Worm (Caenorhabditis elegans) whole organism, L3 larva: ENCODE data around the gene T16G12.4.
"Not testable (repeated sequence)": the region's sequence is repeated elsewhere in the genome, so short reads cannot be mapped to it uniquely, and the experiment has no call there.

Experiments used
- aly-2 ChIP-seq: fragments of 150-350 bp; optimal IDR thresholded peaks from 2 replicates; lab custom pipeline; 2014; ENCODE audit warnings: missing biosample characterization, missing genetic modification characterization
- ama-1 ChIP-seq: fragments of 150-350 bp; optimal IDR thresholded peaks from 2 replicates; lab custom pipeline; 2018
- egl-27 ChIP-seq: sonication (generic microtip); optimal IDR thresholded peaks from 4 replicates; lab custom pipeline; 2017; ENCODE audit warnings: missing biosample characterization, missing genetic modification reagents, missing genetic modification characterization
- egl-5 ChIP-seq: fragments of 150-350 bp; optimal IDR thresholded peaks from 2 replicates; lab custom pipeline; 2017; ENCODE audit warnings: missing biosample characterization, missing genetic modification reagents, missing genetic modification characterization, inconsistent platforms
- elt-3 ChIP-seq, 3 experiments: fragments of 150-350 bp in 1 of 3; sonication (generic microtip) in 2 of 3; optimal IDR thresholded peaks; 2 replicates in 2 of 3; 4 replicates in 1 of 3; lab custom pipeline; 2014 to 2017; ENCODE audit warnings: missing biosample characterization in 3 of 3, missing genetic modification characterization in 3 of 3
- jun-1 ChIP-seq: fragments of 150-350 bp; optimal IDR thresholded peaks from 2 replicates; lab custom pipeline; 2014; ENCODE audit warnings: missing biosample characterization, missing genetic modification reagents, missing genetic modification characterization
- nfya-1 ChIP-seq: sonication (generic microtip); optimal IDR thresholded peaks from 2 replicates; lab custom pipeline; 2017; ENCODE audit warnings: missing genetic modification characterization, mild to moderate bottlenecking, missing compliant biosample characterization, antibody characterized with exemption, moderate library complexity; ENCODE audit not compliant: insufficient read depth
- nhr-11 ChIP-seq: fragments of 150-350 bp; optimal IDR thresholded peaks from 2 replicates; lab custom pipeline; 2014; ENCODE audit warnings: missing biosample characterization, missing genetic modification characterization
- nhr-12 ChIP-seq: fragments of 150-350 bp; optimal IDR thresholded peaks from 2 replicates; lab custom pipeline; 2014; ENCODE audit warnings: missing biosample characterization, missing genetic modification characterization
- nhr-25 ChIP-seq: sonication (generic microtip); optimal IDR thresholded peaks from 2 replicates; lab custom pipeline; 2017; ENCODE audit warnings: missing biosample characterization, missing genetic modification characterization
- nhr-28 ChIP-seq: fragments of 150-350 bp; optimal IDR thresholded peaks from 2 replicates; lab custom pipeline; 2014; ENCODE audit warnings: missing biosample characterization, missing genetic modification characterization
- pha-4 ChIP-seq: fragments of 150-350 bp; optimal IDR thresholded peaks from 2 replicates; lab custom pipeline; 2014; ENCODE audit warnings: missing biosample characterization, missing genetic modification reagents, missing genetic modification characterization
- unc-39 ChIP-seq: sonication (generic microtip); optimal IDR thresholded peaks from 4 replicates; lab custom pipeline; 2017; ENCODE audit warnings: missing biosample characterization, missing genetic modification characterization
- ztf-11 ChIP-seq: fragments of 150-350 bp; optimal IDR thresholded peaks from 2 replicates; lab custom pipeline; 2014; ENCODE audit warnings: missing biosample characterization, missing genetic modification characterization

DNA sequence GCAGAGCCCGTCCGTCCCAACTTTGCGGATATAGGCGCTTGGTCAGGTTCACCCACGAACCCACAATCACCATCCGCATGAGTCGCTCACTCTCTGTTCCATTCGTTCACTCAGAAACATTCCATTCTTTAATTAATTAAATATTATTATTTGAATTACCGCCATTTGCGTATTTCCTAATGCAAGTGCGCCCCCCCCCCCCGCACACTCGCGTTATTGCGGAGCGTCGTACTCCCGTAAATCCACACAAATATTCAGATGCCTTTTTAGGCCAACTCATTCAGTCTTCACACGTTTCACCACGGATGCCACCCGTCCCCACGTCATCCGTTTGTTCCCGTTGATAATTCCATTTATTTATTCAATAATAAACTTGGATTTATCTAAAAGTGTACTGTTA lies 7.3 kb upstream of the T16G12.4 start, which contains the start of gene T16G12.3:
- not testable (repeated sequence) for TF ChIP-seq ama-1; unc-39 (tag; lab: Kevin White, UChicago); nhr-28 (tag; lab: Kevin White, UChicago); nhr-12 (tag; lab: Kevin White, UChicago); ztf-11 (tag; lab: Kevin White, UChicago); pha-4 (tag; lab: Kevin White, UChicago); aly-2 (tag; lab: Kevin White, UChicago); egl-5; nhr-11 (tag; lab: Kevin White, UChicago); elt-3 (tag; optimal IDR thresholded peaks at IDR 0.05; lab: Kevin White, UChicago); egl-27; nfya-1; jun-1 (tag; lab: Kevin White, UChicago); nhr-25
